Worm (Caenorhabditis elegans) whole organism, L4/young adult: ENCODE data around the gene rsp-5.

Experiments used
- W03F9.2 ChIP-seq: fragments of 150-350 bp; optimal IDR thresholded peaks from 2 replicates; lab custom pipeline; 2014; ENCODE audit warnings: missing biosample characterization, missing genetic modification characterization
- him-1 ChIP-seq: sonication (generic microtip); optimal IDR thresholded peaks from 2 replicates; lab custom pipeline; 2016; ENCODE audit warnings: missing genotype, missing genetic modification reagents, missing genetic modification characterization, missing compliant biosample characterization

- no peak for TF ChIP-seq him-1 (tag; lab: Kevin White, UChicago)
- no peak for TF ChIP-seq W03F9.2 (tag; lab: Kevin White, UChicago)
Measured at ce11 chrII:6469340-6469739, 20.6 kb upstream of the rsp-5 start.
